Fruit fly (Drosophila melanogaster): ENCODE measurements around the gene CG43938.

- TF ChIP-seq ttk (optimal IDR thresholded peaks at IDR 0.05) (no peak), psq (optimal IDR thresholded peaks at IDR 0.05) (no peak), insv (optimal IDR thresholded peaks at IDR 0.05) (no peak)
Observed at dm6 chr3L:21130839-21131410, 9.5 kb downstream of the CG43938 start, which contains the start of gene ko.
